Worm (Caenorhabditis elegans) whole organism, L4 larva: ENCODE results near the gene C24G6.8.

Experiments used
- F10B5.3 ChIP-seq: sonication (generic microtip); optimal IDR thresholded peaks from 2 replicates; lab custom pipeline; 2016; ENCODE audit warnings: mild to moderate bottlenecking, missing genetic modification characterization, missing compliant biosample characterization
- F49E8.2 ChIP-seq: sonication (generic microtip); optimal IDR thresholded peaks from 2 replicates; lab custom pipeline; 2016; ENCODE audit warnings: missing compliant biosample characterization, mild to moderate bottlenecking, missing genetic modification characterization, borderline replicate concordance
- T20F7.1 ChIP-seq: fragments of 200-800 bp; sonication (Bioruptor generic); optimal IDR thresholded peaks from 2 replicates; lab custom pipeline; 2018; ENCODE audit warnings: mild to moderate bottlenecking, missing genetic modification characterization, missing compliant biosample characterization
- T26A8.4 ChIP-seq: fragments of 200-800 bp; sonication (Bioruptor generic); IDR thresholded peaks from 2 replicates; pipeline ENCODE4 v1.3.6; 2022; ENCODE audit warnings: missing genetic modification characterization, missing compliant biosample characterization
- aly-2 ChIP-seq: sonication (generic microtip); optimal IDR thresholded peaks from 2 replicates; lab custom pipeline; 2018; ENCODE audit warnings: missing biosample characterization, missing genetic modification characterization
- ceh-28 ChIP-seq: fragments of 150-350 bp; optimal IDR thresholded peaks from 2 replicates; lab custom pipeline; 2014; ENCODE audit warnings: missing biosample characterization, missing genetic modification reagents, missing genetic modification characterization
- ceh-32 ChIP-seq: sonication (generic microtip); optimal IDR thresholded peaks from 2 replicates; lab custom pipeline; 2016; ENCODE audit warnings: mild to moderate bottlenecking, missing genetic modification characterization, missing compliant biosample characterization; ENCODE audit not compliant: poor library complexity
- ces-1 ChIP-seq: fragments of 150-350 bp; sonication (generic microtip); optimal IDR thresholded peaks from 4 replicates; lab custom pipeline; 2014; ENCODE audit warnings: missing biosample characterization, missing genetic modification reagents, missing genetic modification characterization
- ctbp-1 ChIP-seq: fragments of 200-800 bp; sonication (Bioruptor generic); IDR thresholded peaks from 2 replicates; pipeline ENCODE4 v1.3.6; 2022; ENCODE audit warnings: missing genetic modification reagents, missing genetic modification characterization, missing compliant biosample characterization
- daf-16 ChIP-seq, 3 experiments: sonication (generic microtip); optimal IDR thresholded peaks; 2 replicates each; lab custom pipeline; 2016 to 2017; ENCODE audit warnings: missing genetic modification characterization in 3 of 3, missing genetic modification reagents in 3 of 3, mild to moderate bottlenecking in 2 of 3, missing compliant biosample characterization in 2 of 3, missing biosample characterization in 1 of 3, moderate library complexity in 1 of 3
- daf-19 ChIP-seq: fragments of 200-800 bp; sonication (Bioruptor generic); conservative IDR thresholded peaks from 2 replicates; pipeline ENCODE4 v1.3.6; 2022; ENCODE audit warnings: missing genetic modification characterization, missing compliant biosample characterization
- dmd-6 ChIP-seq: fragments of 200-800 bp; sonication (Bioruptor generic); IDR thresholded peaks from 2 replicates; pipeline ENCODE4 v1.3.6; 2022; ENCODE audit warnings: missing genetic modification reagents, missing genetic modification characterization, missing compliant biosample characterization
- dmd-9 ChIP-seq: fragments of 200-800 bp; sonication (Bioruptor generic); IDR thresholded peaks from 2 replicates; pipeline ENCODE4 v1.3.6; 2022; ENCODE audit warnings: missing genetic modification reagents, missing genetic modification characterization, missing compliant biosample characterization
- dve-1 ChIP-seq: sonication (generic microtip); optimal IDR thresholded peaks from 2 replicates; lab custom pipeline; 2017; ENCODE audit warnings: antibody characterized with exemption, mild to moderate bottlenecking, missing genetic modification characterization, missing compliant biosample characterization; ENCODE audit not compliant: insufficient read depth
- egl-27 ChIP-seq: sonication (generic microtip); optimal IDR thresholded peaks from 3 replicates; lab custom pipeline; 2017; ENCODE audit warnings: missing biosample characterization, missing genetic modification reagents, missing genetic modification characterization
- fkh-10 ChIP-seq: fragments of 150-350 bp; optimal IDR thresholded peaks from 2 replicates; lab custom pipeline; 2014; ENCODE audit warnings: missing biosample characterization, missing genetic modification reagents, missing genetic modification characterization
- hif-1 ChIP-seq, 2 experiments: sonication (generic microtip); optimal IDR thresholded peaks; 2 replicates each; lab custom pipeline; 2016 to 2017; ENCODE audit warnings: missing compliant biosample characterization in 2 of 2, missing genetic modification characterization in 2 of 2, missing genetic modification reagents in 2 of 2, missing genotype in 2 of 2, mild to moderate bottlenecking in 1 of 2
- hlh-30 ChIP-seq: sonication (generic microtip); optimal IDR thresholded peaks from 2 replicates; lab custom pipeline; 2017; ENCODE audit warnings: antibody characterized with exemption, mild to moderate bottlenecking, missing genetic modification characterization, missing compliant biosample characterization; ENCODE audit not compliant: insufficient read depth
- hmg-1.1 ChIP-seq: fragments of 200-800 bp; sonication (Bioruptor generic); IDR thresholded peaks from 2 replicates; pipeline ENCODE4 v1.3.6; 2022; ENCODE audit warnings: missing genetic modification reagents, missing genetic modification characterization, missing compliant biosample characterization
- lin-1 ChIP-seq: fragments of 200-800 bp; sonication (Bioruptor generic); IDR thresholded peaks from 2 replicates; pipeline ENCODE4 v1.3.6; 2022; ENCODE audit warnings: missing genetic modification reagents, missing genetic modification characterization, missing compliant biosample characterization
- lsy-2 ChIP-seq, 2 experiments: fragments of 150-350 bp in 1 of 2; sonication (generic microtip) in 1 of 2; optimal IDR thresholded peaks; 2 replicates each; lab custom pipeline; 2014 to 2017; ENCODE audit warnings: missing biosample characterization in 2 of 2, missing genetic modification characterization in 2 of 2
- mdl-1 ChIP-seq, 2 experiments: fragments of 150-350 bp in 1 of 2; sonication (generic microtip) in 1 of 2; optimal IDR thresholded peaks; 2 replicates each; lab custom pipeline; 2014 to 2017; ENCODE audit warnings: missing biosample characterization in 2 of 2, missing genetic modification characterization in 2 of 2
- nhr-102 ChIP-seq: sonication (generic microtip); optimal IDR thresholded peaks from 2 replicates; lab custom pipeline; 2016; ENCODE audit warnings: mild to moderate bottlenecking, missing genetic modification characterization, moderate library complexity, missing compliant biosample characterization
- nhr-28 ChIP-seq: fragments of 150-350 bp; optimal IDR thresholded peaks from 2 replicates; lab custom pipeline; 2014; ENCODE audit warnings: missing biosample characterization, missing genetic modification characterization
- nhr-6 ChIP-seq: fragments of 150-350 bp; optimal IDR thresholded peaks from 2 replicates; lab custom pipeline; 2014; ENCODE audit warnings: missing biosample characterization, missing genetic modification characterization
- nhr-77 ChIP-seq: fragments of 150-350 bp; optimal IDR thresholded peaks from 2 replicates; lab custom pipeline; 2014; ENCODE audit warnings: missing biosample characterization, missing genetic modification characterization
- pha-4 ChIP-seq, 2 experiments: fragments of 150-350 bp in 1 of 2; fragments of 200-800 bp in 1 of 2; sonication (Bioruptor generic) in 1 of 2; IDR thresholded peaks in 1 of 2; optimal IDR thresholded peaks in 1 of 2; 2 replicates each; pipeline versions ENCODE4 v1.3.6 to Lab custom; 2014 to 2022; ENCODE audit warnings: missing genetic modification characterization in 2 of 2, missing genetic modification reagents in 2 of 2, missing biosample characterization in 1 of 2, missing compliant biosample characterization in 1 of 2
- pqm-1 ChIP-seq: sonication (generic microtip); optimal IDR thresholded peaks from 2 replicates; lab custom pipeline; 2017; ENCODE audit warnings: missing biosample characterization, missing genetic modification characterization
- set-16 ChIP-seq: fragments of 200-800 bp; sonication (Bioruptor generic); IDR thresholded peaks from 2 replicates; pipeline ENCODE4 v1.3.6; 2022; ENCODE audit warnings: missing genetic modification reagents, missing genetic modification characterization, missing compliant biosample characterization
- snpc-1.2 ChIP-seq: fragments of 200-800 bp; sonication (Bioruptor generic); IDR thresholded peaks from 2 replicates; pipeline ENCODE4 v1.3.6; 2022; ENCODE audit warnings: missing genetic modification reagents, missing genetic modification characterization, missing compliant biosample characterization
- unc-62 ChIP-seq, 3 experiments: fragments of 150-350 bp in 1 of 3; sonication (generic microtip); optimal IDR thresholded peaks in 2 of 3; peaks in 1 of 3; 1 replicate in 1 of 3; 2 replicates in 2 of 3; lab custom pipeline; 2014 to 2017; ENCODE audit warnings: missing biosample characterization in 3 of 3, missing genetic modification characterization in 3 of 3, missing genetic modification reagents in 3 of 3, missing genotype in 1 of 3
- zip-2 ChIP-seq: fragments of 150-350 bp; optimal IDR thresholded peaks from 2 replicates; lab custom pipeline; 2014; ENCODE audit warnings: missing biosample characterization, missing genetic modification characterization

C24G6.8 gene

DNA sequence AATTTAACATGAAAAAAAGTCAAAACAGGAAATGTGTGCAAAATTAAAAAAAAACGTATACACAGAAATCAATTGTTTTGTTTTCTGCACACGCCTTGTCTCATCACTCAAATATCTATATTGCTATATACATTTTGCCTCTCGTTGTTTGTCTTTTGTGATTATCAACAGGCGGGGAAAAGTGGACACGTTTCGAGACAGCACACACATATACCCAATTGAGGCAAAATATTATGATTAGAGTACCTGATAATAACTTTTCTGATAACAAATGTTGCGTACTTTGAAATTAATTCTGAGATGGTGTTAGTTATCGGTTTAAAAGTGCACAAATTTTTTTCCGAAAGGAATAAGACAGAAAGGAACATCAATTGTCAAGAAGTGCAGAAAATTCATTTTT lies 24.2 kb upstream of the C24G6.8 start:
- TF ChIP-seq fkh-10 (GFP tag; lab: Kevin White, UChicago), result no peak
- TF ChIP-seq dmd-6 (GFP tag; lab: Robert Waterston, UW), result peak; percentile 75
- peak; percentile 88 for TF ChIP-seq dve-1 (tag; lab: Kevin White, UChicago)
- peak; percentile 14 for TF ChIP-seq nhr-102 (tag; lab: Kevin White, UChicago)
- no peak for TF ChIP-seq T20F7.1 (GFP tag; lab: Kevin White, UChicago)
- TF ChIP-seq daf-16 (GFP tag; optimal IDR thresholded peaks at IDR 0.05; lab: Kevin White, UChicago), result no peak
- peak; percentile 99 for TF ChIP-seq daf-16 (tag; optimal IDR thresholded peaks at IDR 0.05; lab: Kevin White, UChicago)
- peak; percentile 94 for TF ChIP-seq nhr-28 (tag; lab: Kevin White, UChicago)
- TF ChIP-seq unc-62 (GFP tag; optimal IDR thresholded peaks at IDR 0.05 in 1 of 2; lab: Kevin White, UChicago), result peak in 1 of 2 experiments; percentile 28
- TF ChIP-seq unc-62 (tag; optimal IDR thresholded peaks at IDR 0.05; lab: Kevin White, UChicago), result no peak
- peak; percentile 63 for TF ChIP-seq nhr-77 (tag; lab: Kevin White, UChicago)
- no peak for TF ChIP-seq snpc-1.2 (GFP tag; lab: Robert Waterston, UW)
- TF ChIP-seq pqm-1 (tag; lab: Kevin White, UChicago), result peak; percentile 96
- TF ChIP-seq pha-4 (GFP tag; IDR thresholded peaks at IDR 0.05; lab: Robert Waterston, UW), result no peak
- TF ChIP-seq pha-4 (tag; optimal IDR thresholded peaks at IDR 0.05; lab: Kevin White, UChicago), result peak; percentile 26
- TF ChIP-seq mdl-1 (tag; optimal IDR thresholded peaks at IDR 0.05; lab: Kevin White, UChicago), result peak in 1 of 2 experiments; percentile 16
- TF ChIP-seq hlh-30, result peak; percentile 8
- TF ChIP-seq lin-1 (GFP tag; lab: Robert Waterston, UW), result 0 out of 2 replicates have a peak, but pooled peaks have one; percentile 41
- peak in 1 of 2 experiments; percentile 31 for TF ChIP-seq lsy-2 (tag; optimal IDR thresholded peaks at IDR 0.05; lab: Kevin White, UChicago)

- 0 out of 2 replicates have a peak, but pooled peaks have one; percentile 4 for TF ChIP-seq dmd-6 (GFP tag; lab: Robert Waterston, UW)
- no peak for TF ChIP-seq aly-2 (tag; lab: Kevin White, UChicago)
- TF ChIP-seq, all 104 proteins: peak for 1
Observed at ce11 chrV:5558590-5558989, 22.9 kb upstream of the C24G6.8 start, which contains the start of gene glb-5. glb-5 (plus strand) TSS chrV:5558890.

- no peak for TF ChIP-seq egl-27 (tag; lab: Kevin White, UChicago)
- TF ChIP-seq zip-2, result peak; percentile 89
- TF ChIP-seq, all 104 proteins: peak for 1
Observed at ce11 chrV:5548497-5548896, 12.8 kb upstream of the C24G6.8 start.

ce11 chrV:5548051-5548450 lies 12.4 kb upstream of the C24G6.8 start, which contains the start of gene ugt-48:
ugt-48 (minus strand) TSS chrV:5548062.
- TF ChIP-seq nhr-6, result no peak
- no peak for TF ChIP-seq dmd-9 (GFP tag; lab: Robert Waterston, UW)
- TF ChIP-seq pqm-1 (tag; lab: Kevin White, UChicago), result peak; percentile 40
- no peak for TF ChIP-seq snpc-1.2 (GFP tag; lab: Robert Waterston, UW)
- TF ChIP-seq F10B5.3 (tag; lab: Kevin White, UChicago), result no peak
- TF ChIP-seq nhr-28 (tag; lab: Kevin White, UChicago), result peak; percentile 24
- no peak for TF ChIP-seq hmg-1.1 (GFP tag; lab: Robert Waterston, UW)
- no peak for TF ChIP-seq F49E8.2 (tag; lab: Kevin White, UChicago)
- TF ChIP-seq ctbp-1 (GFP tag; lab: Robert Waterston, UW), result no peak
- TF ChIP-seq ces-1 (GFP tag; lab: Kevin White, UChicago), result no peak
- TF ChIP-seq set-16 (GFP tag; lab: Robert Waterston, UW), result no peak

- TF ChIP-seq lin-1 (GFP tag; lab: Robert Waterston, UW) (no peak), ceh-32 (tag; lab: Kevin White, UChicago) (no peak), unc-62 (GFP tag; optimal IDR thresholded peaks at IDR 0.05 in 1 of 2; lab: Kevin White, UChicago) (no peak), unc-62 (tag; optimal IDR thresholded peaks at IDR 0.05; lab: Kevin White, UChicago) (no peak), hif-1 (tag; optimal IDR thresholded peaks at IDR 0.05; lab: Kevin White, UChicago) (no peak), ceh-28 (tag; lab: Kevin White, UChicago) (no peak), daf-19 (GFP tag; lab: Robert Waterston, UW) (no peak), T26A8.4 (GFP tag; lab: Robert Waterston, UW) (no peak)
Observed at ce11 chrV:5538500-5538899, 2.8 kb upstream of the C24G6.8 start, which contains the start of gene cft-1. cft-1 (plus strand) TSS chrV:5538800.
